Worm (Caenorhabditis elegans): ENCODE results near the gene F13D12.3.

DNA sequence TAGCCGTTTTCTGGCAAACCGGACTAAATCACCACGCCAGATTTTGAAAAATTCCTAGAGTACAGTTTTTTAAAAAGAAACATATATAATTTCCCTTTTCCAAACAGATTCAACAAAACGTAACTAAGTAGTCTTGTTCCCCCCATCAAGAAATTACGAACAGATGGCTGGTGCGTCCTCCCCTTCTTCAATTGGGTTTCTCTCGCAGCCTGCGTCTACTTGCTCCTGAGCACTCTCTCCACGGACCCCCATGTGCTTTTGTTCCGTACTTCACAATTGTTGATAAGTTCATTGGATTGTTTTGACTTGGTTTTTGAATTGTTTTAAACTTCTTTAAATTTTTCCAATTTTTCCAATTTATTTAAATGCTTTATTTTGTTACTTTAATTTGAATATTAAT lies 32.2 kb upstream of the F13D12.3 start:
- no peak for TF ChIP-seq nhr-28 (tag; optimal IDR thresholded peaks at IDR 0.05)
- TF ChIP-seq nhr-11 (tag; optimal IDR thresholded peaks at IDR 0.05): no peak
- TF ChIP-seq ama-1 (optimal IDR thresholded peaks at IDR 0.05): no peak
- TF ChIP-seq snpc-4 (tag; optimal IDR thresholded peaks at IDR 0.05): no peak
- TF ChIP-seq nhr-12 (tag; optimal IDR thresholded peaks at IDR 0.05): no peak
- TF ChIP-seq ZK546.5 (tag; optimal IDR thresholded peaks at IDR 0.05): no peak

Measured in whole organism, L3 larva.